Fruit fly (Drosophila melanogaster): ENCODE data around the gene CG4461.
A peak's percentile ranks its signal among the peaks of the same experiment; 100 is the strongest.

The CG4461 gene

dm6 chr3L:9424528-9424911, 49.3 kb downstream of the CG4461 start (continued):
- TF ChIP-seq Eip75B (GFP tag; optimal IDR thresholded peaks at IDR 0.05) (peak; percentile 27), topi (GFP tag; optimal IDR thresholded peaks at IDR 0.05) (no peak), CG15336 (GFP tag; IDR thresholded peaks at IDR 0.05) (peak; percentile 58; the same call in 1 of the 2 replicates), achi (GFP tag; optimal IDR thresholded peaks at IDR 0.05) (no peak), Gug (GFP tag; IDR thresholded peaks at IDR 0.05) (no peak), esn (GFP tag; optimal IDR thresholded peaks at IDR 0.05) (peak; percentile 47), fkh (GFP tag; optimal IDR thresholded peaks at IDR 0.05) (no peak), CG31627 (GFP tag; optimal IDR thresholded peaks at IDR 0.05) (no peak), CG6808 (GFP tag; optimal IDR thresholded peaks at IDR 0.05) (no peak), CG16779 (tag; optimal IDR thresholded peaks at IDR 0.05) (no peak), CG6854 (GFP tag; optimal IDR thresholded peaks at IDR 0.05) (no peak), CG11762 (GFP tag; optimal IDR thresholded peaks at IDR 0.05; ENCODE audit: insufficient read depth) (no peak), dsx (GFP tag; optimal IDR thresholded peaks at IDR 0.05; ENCODE audit: poor library complexity, severe bottlenecking) (peak; percentile 6), spab (GFP tag; optimal IDR thresholded peaks at IDR 0.05) (no peak), CG3919 (GFP tag; optimal IDR thresholded peaks at IDR 0.05) (peak; percentile 28), Sox102F (GFP tag; optimal IDR thresholded peaks at IDR 0.05) (peak; percentile 31), CG11902 (GFP tag; optimal IDR thresholded peaks at IDR 0.05) (no peak), Ets21C (GFP tag; optimal IDR thresholded peaks at IDR 0.05) (no peak), CG6792 (GFP tag; optimal IDR thresholded peaks at IDR 0.05) (peak; percentile 13), CG32006 (GFP tag; optimal IDR thresholded peaks at IDR 0.05) (peak; percentile 28), acj6 (GFP tag; optimal IDR thresholded peaks at IDR 0.05) (peak; percentile 11), fd59A (GFP tag; optimal IDR thresholded peaks at IDR 0.05) (no peak), CG10631 (GFP tag; optimal IDR thresholded peaks at IDR 0.05) (no peak), salr (GFP tag; optimal IDR thresholded peaks at IDR 0.05) (no peak), CG3032 (tag; optimal IDR thresholded peaks at IDR 0.05) (peak; percentile 2), Ets96B (tag; optimal IDR thresholded peaks at IDR 0.05) (peak; percentile 22), pdm3 (GFP tag; optimal IDR thresholded peaks at IDR 0.05) (peak; percentile 10), Sox14 (GFP tag; optimal IDR thresholded peaks at IDR 0.05) (peak; percentile 7), CG4318 (GFP tag; optimal IDR thresholded peaks at IDR 0.05) (no peak)

DNA sequence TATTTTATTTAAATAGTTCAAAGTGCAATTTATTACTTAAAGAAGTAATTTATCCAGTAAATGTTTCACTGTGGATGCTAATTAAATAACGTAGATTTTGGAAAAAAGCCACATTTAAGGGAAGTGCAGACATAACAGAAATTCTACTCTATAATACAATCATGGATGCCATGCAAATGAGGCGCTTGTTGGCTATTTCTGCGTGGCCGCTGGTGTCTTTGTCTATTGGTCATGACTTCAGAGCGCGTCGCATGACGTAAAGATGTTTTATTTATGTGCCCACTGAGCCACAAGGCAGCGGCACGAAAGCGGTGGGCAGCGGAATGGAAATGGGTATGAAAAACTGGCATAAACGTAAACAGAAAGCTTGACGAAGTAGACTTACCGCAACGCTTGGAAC, 50.6 kb downstream of the CG4461 start:
- TF ChIP-seq Gug (GFP tag; IDR thresholded peaks at IDR 0.05) (no peak), pdm3 (GFP tag; optimal IDR thresholded peaks at IDR 0.05) (no peak), lz (GFP tag; optimal IDR thresholded peaks at IDR 0.05) (no peak), salr (GFP tag; optimal IDR thresholded peaks at IDR 0.05) (no peak), CG6808 (GFP tag; optimal IDR thresholded peaks at IDR 0.05) (no peak), CG6163 (GFP tag; IDR thresholded peaks at IDR 0.05) (peak; percentile 40; the same call in 1 of the 3 replicates), Sox14 (GFP tag; optimal IDR thresholded peaks at IDR 0.05) (no peak), CG16779 (tag; optimal IDR thresholded peaks at IDR 0.05) (no peak), Hr39 (GFP tag; optimal IDR thresholded peaks at IDR 0.05) (no peak), CG8119 (GFP tag; IDR thresholded peaks at IDR 0.05) (peak; percentile 35; the same call in 2 of the 3 replicates), Hr4 (GFP tag; optimal IDR thresholded peaks at IDR 0.05) (peak; percentile 63), Sox15 (GFP tag; optimal IDR thresholded peaks at IDR 0.05) (no peak), Eip75B (GFP tag; optimal IDR thresholded peaks at IDR 0.05) (no peak), vri (GFP tag; optimal IDR thresholded peaks at IDR 0.05) (peak; percentile 22), cyc (GFP tag; optimal IDR thresholded peaks at IDR 0.05) (no peak), Smox (GFP tag; optimal IDR thresholded peaks at IDR 0.05) (no peak), fkh (GFP tag; optimal IDR thresholded peaks at IDR 0.05) (no peak), eg (GFP tag; IDR thresholded peaks at IDR 0.05) (peak; percentile 63; the same call in 2 of the 3 replicates), CG10669 (GFP tag; optimal IDR thresholded peaks at IDR 0.05) (no peak), Sox102F (GFP tag; optimal IDR thresholded peaks at IDR 0.05) (no peak), Eip78C (GFP tag) (peak; percentile 36), CG32006 (GFP tag; optimal IDR thresholded peaks at IDR 0.05) (peak; percentile 64), CG1621 (tag; optimal IDR thresholded peaks at IDR 0.05) (no peak), spab (GFP tag; optimal IDR thresholded peaks at IDR 0.05) (no peak), svp (GFP tag) (peak; percentile 50), CG9139 (GFP tag; optimal IDR thresholded peaks at IDR 0.05) (no peak), CG15336 (GFP tag; IDR thresholded peaks at IDR 0.05) (peak; percentile 55), Blimp-1 (GFP tag; optimal IDR thresholded peaks at IDR 0.05) (no peak), ss (GFP tag; optimal IDR thresholded peaks at IDR 0.05) (no peak), CG6276 (GFP tag; optimal IDR thresholded peaks at IDR 0.05) (peak; percentile 10), Ets96B (tag; optimal IDR thresholded peaks at IDR 0.05) (no peak), Ets21C (GFP tag; optimal IDR thresholded peaks at IDR 0.05) (no peak), esn (GFP tag; optimal IDR thresholded peaks at IDR 0.05) (no peak), CG8319 (GFP tag; optimal IDR thresholded peaks at IDR 0.05) (no peak), achi (GFP tag; optimal IDR thresholded peaks at IDR 0.05) (no peak), net (GFP tag; optimal IDR thresholded peaks at IDR 0.05) (peak; percentile 31)
